Fruit fly (Drosophila melanogaster): Measurements from ENCODE around the gene CG4281.

Gene CG4281

DNA sequence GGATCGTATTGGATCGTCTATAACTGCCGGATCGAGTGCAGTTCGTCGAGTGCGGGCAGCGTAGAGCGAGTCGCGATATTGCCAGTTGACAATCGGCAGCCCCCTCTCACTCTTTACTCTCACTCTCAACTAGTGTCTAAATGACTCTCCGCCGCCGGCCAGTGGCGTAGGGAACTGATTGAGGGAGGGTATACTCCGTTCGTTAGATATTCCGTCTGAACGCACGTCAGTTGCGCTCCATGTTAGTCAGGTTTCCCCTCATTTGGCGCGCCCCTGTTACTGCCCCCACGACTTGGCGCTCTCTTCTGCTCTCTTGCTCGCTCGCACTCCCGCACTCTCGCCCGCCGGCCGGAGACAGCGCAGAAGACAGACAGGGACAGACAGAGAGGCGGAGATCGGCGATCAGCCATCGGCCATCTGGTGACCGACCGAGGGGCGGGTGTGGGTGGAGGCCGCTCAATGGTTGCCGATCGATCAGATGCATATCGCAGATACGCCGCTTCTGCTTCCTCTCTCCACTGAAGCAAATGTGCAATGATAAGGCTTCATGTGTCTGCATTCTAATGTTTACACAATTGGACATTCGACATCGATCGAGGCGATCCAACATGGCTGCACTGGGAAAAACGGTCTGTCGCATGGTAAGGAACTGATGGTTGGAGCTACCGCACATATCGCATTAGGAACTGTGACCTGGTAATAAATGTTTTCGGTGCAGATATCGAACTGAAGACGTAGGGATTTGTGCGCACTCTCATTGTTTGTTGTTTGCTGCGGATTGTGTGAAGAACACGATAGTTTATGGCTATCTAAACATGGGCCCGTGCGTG lies 14.7 kb downstream of the CG4281 start, which contains the start of gene moody (continued):
- TF ChIP-seq CG4854 (GFP tag; optimal IDR thresholded peaks at IDR 0.05) (peak; percentile 92), row (GFP tag; IDR thresholded peaks at IDR 0.05) (peak; percentile 100), Lim3 (GFP tag; IDR thresholded peaks at IDR 0.05) (peak; percentile 86), nerfin-1 (tag; optimal IDR thresholded peaks at IDR 0.05) (peak; percentile 90), sr (GFP tag; IDR thresholded peaks at IDR 0.05) (peak; percentile 99), Doc3 (GFP tag; IDR thresholded peaks at IDR 0.05; ENCODE audit: partially characterized antibody) (no peak), fru (optimal IDR thresholded peaks at IDR 0.05) (no peak), CG15696 (tag; optimal IDR thresholded peaks at IDR 0.05) (peak; percentile 88), dpn (GFP tag; optimal IDR thresholded peaks at IDR 0.05) (peak; percentile 98 to 99), Hsf (GFP tag; optimal IDR thresholded peaks at IDR 0.05) (peak; percentile 97), z (GFP tag; IDR thresholded peaks at IDR 0.05) (peak; percentile 86), yki (optimal IDR thresholded peaks at IDR 0.05) (no peak), CG14014 (GFP tag; IDR thresholded peaks at IDR 0.05) (peak; percentile 99), CoRest (tag; optimal IDR thresholded peaks at IDR 0.05) (peak; percentile 95), so (GFP tag; IDR thresholded peaks at IDR 0.05) (peak; percentile 98), Jarid2 (GFP tag; optimal IDR thresholded peaks at IDR 0.05) (peak; percentile 83), CG14965 (GFP tag; optimal IDR thresholded peaks at IDR 0.05; ENCODE audit: borderline replicate concordance) (peak; percentile 74), psq (GFP tag; optimal IDR thresholded peaks at IDR 0.05) (peak; percentile 89), unc-4 (GFP tag; IDR thresholded peaks at IDR 0.05; ENCODE audit: partially characterized antibody) (peak; percentile 58), Sry-β (GFP tag; optimal IDR thresholded peaks at IDR 0.05) (no peak), salm (tag; optimal IDR thresholded peaks at IDR 0.05) (peak; percentile 91), lbe (GFP tag; optimal IDR thresholded peaks at IDR 0.05) (peak; percentile 86), CG33213 (GFP tag; optimal IDR thresholded peaks at IDR 0.05) (peak; percentile 97), CG9727 (GFP tag; optimal IDR thresholded peaks at IDR 0.05) (peak; percentile 91), CG11085 (GFP tag; IDR thresholded peaks at IDR 0.05) (peak; percentile 98), gfzf (GFP tag; optimal IDR thresholded peaks at IDR 0.05) (peak; percentile 24), CG13123 (GFP tag; optimal IDR thresholded peaks at IDR 0.05) (peak; percentile 94), ara (GFP tag; IDR thresholded peaks at IDR 0.05) (peak; percentile 98), CG18476 (GFP tag; optimal IDR thresholded peaks at IDR 0.05) (peak; percentile 78), pita (GFP tag; optimal IDR thresholded peaks at IDR 0.05) (no peak), vfl (GFP tag; optimal IDR thresholded peaks at IDR 0.05) (peak; percentile 97), trem (tag; optimal IDR thresholded peaks at IDR 0.05) (peak; percentile 58), CG2678 (tag; optimal IDR thresholded peaks at IDR 0.05) (peak; percentile 97), Xbp1 (GFP tag; optimal IDR thresholded peaks at IDR 0.05) (peak; percentile 98), toy (GFP tag; IDR thresholded peaks at IDR 0.05) (peak; percentile 95), CG31365 (tag; optimal IDR thresholded peaks at IDR 0.05) (peak; percentile 93), PHDP (tag; optimal IDR thresholded peaks at IDR 0.05) (peak; percentile 97), HmgD (GFP tag; optimal IDR thresholded peaks at IDR 0.05) (peak; percentile 99), mld (GFP tag; IDR thresholded peaks at IDR 0.05; ENCODE audit: partially characterized antibody) (no peak), YL-1 (GFP tag; optimal IDR thresholded peaks at IDR 0.05) (peak; percentile 96), CG17361 (GFP tag; IDR thresholded peaks at IDR 0.05) (peak; percentile 93), CG8089 (GFP tag; optimal IDR thresholded peaks at IDR 0.05) (peak; percentile 94), da (GFP tag; optimal IDR thresholded peaks at IDR 0.05) (peak; percentile 96), pnt (GFP tag; optimal IDR thresholded peaks at IDR 0.05) (peak; percentile 97), GATAe (GFP tag; conservative IDR thresholded peaks at IDR 0.05) (peak; percentile 88), Scr (GFP tag; IDR thresholded peaks at IDR 0.05; ENCODE audit: partially characterized antibody) (0 out of 2 replicates have a peak, but pooled peaks have one; percentile 26), cg (GFP tag; optimal IDR thresholded peaks at IDR 0.05) (peak; percentile 35), otp (GFP tag; IDR thresholded peaks at IDR 0.05) (peak; percentile 99), CG12942 (GFP tag; optimal IDR thresholded peaks at IDR 0.05) (peak; percentile 98), peb (GFP tag; IDR thresholded peaks at IDR 0.05) (peak; percentile 96)
